Fruit fly (Drosophila melanogaster) whole organism, embryonic: ENCODE results near the gene ana1.
A peak's percentile ranks its signal among the peaks of the same experiment; 100 is the strongest.

Experiments used
- Bgb ChIP-seq: fragments of 200-800 bp; sonication (Bioruptor generic); IDR thresholded peaks from 2 replicates; pipeline ENCODE4 v1.3.6; 2022; ENCODE audit warnings: missing biosample characterization, missing genetic modification characterization; ENCODE audit not compliant: partially characterized antibody
- CG10565 ChIP-seq: fragments of 200-800 bp; sonication (Bioruptor generic); optimal IDR thresholded peaks from 3 replicates; lab custom pipeline; 2016; ENCODE audit warnings: missing biosample characterization, mild to moderate bottlenecking, missing genetic modification characterization
- CG13296 ChIP-seq: fragments of 200-800 bp; sonication (Bioruptor generic); optimal IDR thresholded peaks from 3 replicates; lab custom pipeline; 2018; ENCODE audit warnings: missing biosample characterization, mild to moderate bottlenecking, missing genetic modification characterization
- CG14710 ChIP-seq: fragments of 200-800 bp; sonication (Bioruptor generic); optimal IDR thresholded peaks from 3 replicates; lab custom pipeline; 2019; ENCODE audit warnings: missing biosample characterization, mild to moderate bottlenecking, missing genetic modification characterization, moderate library complexity
- CG17186 ChIP-seq: fragments of 200-800 bp; sonication (Bioruptor generic); optimal IDR thresholded peaks from 3 replicates; lab custom pipeline; 2017; ENCODE audit warnings: missing biosample characterization, missing genetic modification reagents, missing genetic modification characterization
- CG18011 ChIP-seq: fragments of 200-800 bp; sonication (Bioruptor generic); optimal IDR thresholded peaks from 2 replicates; lab custom pipeline; 2017; ENCODE audit warnings: missing biosample characterization, missing genetic modification characterization, mild to moderate bottlenecking, moderate library complexity, missing genotype
- CG1832 ChIP-seq: fragments of 200-800 bp; sonication (Bioruptor generic); optimal IDR thresholded peaks from 2 replicates; lab custom pipeline; 2017; ENCODE audit warnings: missing biosample characterization, mild to moderate bottlenecking, missing genetic modification characterization, inconsistent platforms
- CG18599 ChIP-seq: fragments of 200-800 bp; sonication (Bioruptor generic); optimal IDR thresholded peaks from 3 replicates; lab custom pipeline; 2017; ENCODE audit warnings: missing biosample characterization, missing genetic modification characterization, mild to moderate bottlenecking, moderate library complexity, missing genetic modification reagents
- CG2712 ChIP-seq: fragments of 200-800 bp; optimal IDR thresholded peaks from 3 replicates; lab custom pipeline; 2019; ENCODE audit warnings: missing biosample characterization, mild to moderate bottlenecking, missing genetic modification characterization, moderate library complexity
- CG3281 ChIP-seq: fragments of 200-800 bp; sonication (Bioruptor generic); optimal IDR thresholded peaks from 3 replicates; lab custom pipeline; 2017; ENCODE audit warnings: missing biosample characterization, mild to moderate bottlenecking, missing genetic modification characterization
- CG34224 ChIP-seq: fragments of 200-800 bp; sonication (Bioruptor generic); IDR thresholded peaks from 3 replicates; pipeline ENCODE4 v1.3.6; 2022; ENCODE audit warnings: missing biosample characterization, missing genetic modification characterization; ENCODE audit not compliant: partially characterized antibody
- CG6689 ChIP-seq: fragments of 200-800 bp; sonication (Bioruptor generic); IDR thresholded peaks from 2 replicates; pipeline ENCODE4 v1.3.6; 2022; ENCODE audit warnings: missing biosample characterization, missing genetic modification characterization
- CG6791 ChIP-seq: fragments of 200-800 bp; sonication (Bioruptor generic); IDR thresholded peaks from 3 replicates; pipeline ENCODE4 v1.3.6; 2022; ENCODE audit warnings: missing biosample characterization, missing genetic modification characterization; ENCODE audit not compliant: partially characterized antibody
- CG7372 ChIP-seq: fragments of 200-800 bp; sonication (Bioruptor generic); IDR thresholded peaks from 2 replicates; pipeline ENCODE4 v1.3.6; 2022; ENCODE audit warnings: missing biosample characterization, missing genetic modification characterization
- CG7987 ChIP-seq: fragments of 200-800 bp; sonication (Bioruptor generic); optimal IDR thresholded peaks from 2 replicates; lab custom pipeline; 2018; ENCODE audit warnings: missing biosample characterization, mild to moderate bottlenecking, missing genetic modification characterization, moderate library complexity
- CG8359 ChIP-seq: fragments of 200-800 bp; sonication (Bioruptor generic); optimal IDR thresholded peaks from 2 replicates; lab custom pipeline; 2017; ENCODE audit warnings: missing biosample characterization, mild to moderate bottlenecking, missing genetic modification characterization, borderline replicate concordance
- CrebB ChIP-seq: fragments of 200-800 bp; sonication (Bioruptor generic); optimal IDR thresholded peaks from 3 replicates; lab custom pipeline; 2018; ENCODE audit warnings: missing biosample characterization, mild to moderate bottlenecking, missing genetic modification characterization
- D19A ChIP-seq: fragments of 200-800 bp; optimal IDR thresholded peaks from 3 replicates; lab custom pipeline; 2019; ENCODE audit warnings: missing biosample characterization, mild to moderate bottlenecking, missing genetic modification characterization, moderate library complexity
- Eip74EF ChIP-seq, 2 experiments: fragments of 200-800 bp in 1 of 2; fragments of >200 bp in 1 of 2; sonication (Bioruptor generic) in 1 of 2; optimal IDR thresholded peaks; 2 replicates each; lab custom pipeline; 2017 to 2019; ENCODE audit warnings: missing biosample characterization in 2 of 2, missing genetic modification characterization in 2 of 2, mild to moderate bottlenecking in 1 of 2, moderate library complexity in 1 of 2
- HLHmδ ChIP-seq: fragments of 200-800 bp; sonication (Bioruptor generic); optimal IDR thresholded peaks from 2 replicates; lab custom pipeline; 2018; ENCODE audit warnings: missing biosample characterization, mild to moderate bottlenecking, missing genetic modification characterization, moderate library complexity
- HmgD ChIP-seq: fragments of 200-800 bp; sonication (Bioruptor generic); optimal IDR thresholded peaks from 3 replicates; lab custom pipeline; 2016; ENCODE audit warnings: missing biosample characterization, missing genetic modification characterization
- Hr39 ChIP-seq: fragments of >200 bp; optimal IDR thresholded peaks from 2 replicates; lab custom pipeline; 2017
- Kr ChIP-seq: fragments of 200-800 bp; sonication (Bioruptor generic); optimal IDR thresholded peaks from 2 replicates; lab custom pipeline; 2017; ENCODE audit warnings: missing biosample characterization, mild to moderate bottlenecking, missing genetic modification characterization
- NC2β ChIP-seq: fragments of 200-800 bp; sonication (Bioruptor generic); optimal IDR thresholded peaks from 2 replicates; lab custom pipeline; 2016; ENCODE audit warnings: missing biosample characterization, missing genetic modification characterization
- Nf-YA ChIP-seq: fragments of 200-800 bp; sonication (Bioruptor generic); IDR thresholded peaks from 2 replicates; pipeline ENCODE4 v1.3.6; 2022; ENCODE audit warnings: missing biosample characterization, missing genetic modification characterization
- Nf-YC ChIP-seq: fragments of 200-800 bp; optimal IDR thresholded peaks from 3 replicates; lab custom pipeline; 2019; ENCODE audit warnings: missing biosample characterization, mild to moderate bottlenecking, missing genetic modification characterization, moderate library complexity
- Pdp1 ChIP-seq, 2 experiments: fragments of 200-800 bp; sonication (Bioruptor generic); optimal IDR thresholded peaks; 3 replicates each; lab custom pipeline; 2016; ENCODE audit warnings: missing biosample characterization in 2 of 2, missing genetic modification characterization in 2 of 2, mild to moderate bottlenecking in 1 of 2, moderate library complexity in 1 of 2
- Stat92E ChIP-seq, 3 experiments: fragments of >200 bp in 2 of 3; fragments of 200-800 bp in 1 of 3; sonication (Bioruptor generic) in 1 of 3; optimal IDR thresholded peaks; 2 replicates each; lab custom pipeline; 2017 to 2019; ENCODE audit warnings: missing biosample characterization in 3 of 3, missing genetic modification characterization in 3 of 3, mild to moderate bottlenecking in 1 of 3, moderate library complexity in 1 of 3
- ab ChIP-seq: fragments of 200-800 bp; sonication (Bioruptor generic); optimal IDR thresholded peaks from 2 replicates; lab custom pipeline; 2016; ENCODE audit warnings: missing biosample characterization, missing genetic modification characterization
- cad ChIP-seq: fragments of >200 bp; optimal IDR thresholded peaks from 2 replicates; lab custom pipeline; 2017; ENCODE audit warnings: missing biosample characterization, missing genetic modification characterization
- cg ChIP-seq: fragments of 200-800 bp; sonication (Bioruptor generic); optimal IDR thresholded peaks from 3 replicates; lab custom pipeline; 2019; ENCODE audit warnings: missing biosample characterization, mild to moderate bottlenecking, missing genetic modification characterization, moderate library complexity
- chinmo ChIP-seq: fragments of 200-800 bp; sonication (Bioruptor generic); IDR thresholded peaks from 4 replicates; pipeline ENCODE4 v1.3.6; 2022; ENCODE audit warnings: missing biosample characterization, missing genetic modification characterization; ENCODE audit not compliant: partially characterized antibody
- crc ChIP-seq: fragments of 200-800 bp; sonication (Bioruptor generic); optimal IDR thresholded peaks from 2 replicates; lab custom pipeline; 2016; ENCODE audit warnings: missing biosample characterization, missing genetic modification characterization
- dati ChIP-seq: fragments of 200-800 bp; sonication (Bioruptor generic); IDR thresholded peaks from 2 replicates; pipeline ENCODE4 v1.3.6; 2022; ENCODE audit warnings: missing biosample characterization, missing genetic modification characterization
- dimm ChIP-seq: fragments of 200-800 bp; sonication (Bioruptor generic); IDR thresholded peaks from 2 replicates; pipeline ENCODE4 v1.3.6; 2022; ENCODE audit warnings: missing biosample characterization, missing genetic modification characterization
- dpn ChIP-seq, 2 experiments: fragments of 200-800 bp; sonication (Bioruptor generic); optimal IDR thresholded peaks; 3 replicates each; lab custom pipeline; 2016; ENCODE audit warnings: missing biosample characterization in 2 of 2, missing genetic modification characterization in 2 of 2
- gce ChIP-seq: fragments of 200-800 bp; sonication (Bioruptor generic); IDR thresholded peaks from 3 replicates; pipeline ENCODE4 v1.3.6; 2022; ENCODE audit warnings: missing biosample characterization, missing genetic modification characterization
- gem ChIP-seq: fragments of 200-800 bp; sonication (Bioruptor generic); optimal IDR thresholded peaks from 2 replicates; lab custom pipeline; 2019; ENCODE audit warnings: missing biosample characterization, mild to moderate bottlenecking, missing genetic modification characterization, moderate library complexity
- ind ChIP-seq: fragments of 200-800 bp; sonication (Bioruptor generic); optimal IDR thresholded peaks from 3 replicates; lab custom pipeline; 2016; ENCODE audit warnings: missing biosample characterization, missing genetic modification characterization
- lmd ChIP-seq: fragments of 200-800 bp; sonication (Bioruptor generic); IDR thresholded peaks from 2 replicates; pipeline ENCODE4 v1.3.6; 2022; ENCODE audit warnings: missing biosample characterization, missing genetic modification characterization
- nerfin-2 ChIP-seq: fragments of 200-800 bp; sonication (Bioruptor generic); IDR thresholded peaks from 2 replicates; pipeline ENCODE4 v1.3.6; 2022; ENCODE audit warnings: missing biosample characterization, missing genetic modification characterization; ENCODE audit not compliant: partially characterized antibody
- ranshi ChIP-seq: fragments of 200-800 bp; sonication (Bioruptor generic); IDR thresholded peaks from 2 replicates; pipeline ENCODE4 v1.3.6; 2022; ENCODE audit warnings: missing biosample characterization, missing genetic modification characterization
- ro ChIP-seq: fragments of 200-800 bp; sonication (Bioruptor generic); IDR thresholded peaks from 2 replicates; pipeline ENCODE4 v1.3.6; 2022; ENCODE audit warnings: missing biosample characterization, missing genetic modification characterization
- seq ChIP-seq: fragments of 200-800 bp; sonication (Bioruptor generic); IDR thresholded peaks from 2 replicates; pipeline ENCODE4 v1.3.6; 2022; ENCODE audit warnings: missing biosample characterization, missing genetic modification characterization
- sim ChIP-seq: fragments of 200-800 bp; sonication (Bioruptor generic); IDR thresholded peaks from 2 replicates; pipeline ENCODE4 v1.3.6; 2022; ENCODE audit warnings: missing biosample characterization, missing genetic modification characterization
- sima ChIP-seq: fragments of 200-800 bp; sonication (Bioruptor generic); optimal IDR thresholded peaks from 2 replicates; lab custom pipeline; 2016; ENCODE audit warnings: missing biosample characterization, missing genetic modification characterization
- slou ChIP-seq: fragments of 200-800 bp; sonication (Bioruptor generic); optimal IDR thresholded peaks from 3 replicates; lab custom pipeline; 2016; ENCODE audit warnings: missing biosample characterization, missing genetic modification characterization
- twi ChIP-seq: fragments of 200-800 bp; optimal IDR thresholded peaks from 2 replicates; lab custom pipeline; 2019; ENCODE audit warnings: missing biosample characterization, mild to moderate bottlenecking, missing genetic modification characterization, moderate library complexity
- zfh1 ChIP-seq: fragments of 200-800 bp; sonication (Bioruptor generic); IDR thresholded peaks from 3 replicates; pipeline ENCODE4 v1.3.6; 2022; ENCODE audit warnings: missing biosample characterization, missing genetic modification characterization

The ana1 gene

DNA sequence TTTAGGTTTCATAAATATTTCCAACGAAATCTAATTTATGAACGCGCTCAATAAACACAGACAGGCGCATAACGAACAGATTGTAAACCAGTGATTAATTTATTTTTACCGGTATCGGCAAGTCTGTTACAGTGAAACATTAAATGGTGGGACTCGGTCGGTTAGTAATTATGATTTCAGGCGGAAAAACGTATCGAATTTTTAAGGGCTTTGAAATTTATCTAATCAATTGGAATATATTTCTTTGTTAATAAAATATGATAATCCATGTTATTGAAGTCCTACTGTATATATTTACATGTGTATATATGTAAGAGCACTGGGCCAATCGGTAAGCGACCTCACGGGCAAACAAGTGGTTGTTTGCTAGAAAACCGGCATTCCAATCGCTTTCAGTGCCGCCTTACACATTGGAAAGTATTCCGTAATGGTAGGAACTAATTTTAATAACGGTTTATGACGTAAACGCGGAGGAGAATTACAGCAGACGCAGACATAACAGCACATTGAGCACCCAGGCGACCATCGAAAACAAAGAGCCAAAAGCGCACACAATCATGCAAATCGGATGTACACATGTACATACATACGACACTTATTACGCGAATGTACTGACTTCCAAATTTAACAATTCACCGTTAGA, 12.8 kb downstream of the ana1 start (continued):
- TF ChIP-seq CG18011 (peak; percentile 83), CG18599 (peak; percentile 91), dpn (GFP tag; optimal IDR thresholded peaks at IDR 0.05; lab: Kevin White, UChicago) (peak; percentile 93 to 96), gem (tag; lab: Kevin White, UChicago) (peak; percentile 95), cad (no peak), ro (peak; percentile 71), CG17186 (no peak), HLHmδ (GFP tag; lab: Kevin White, UChicago) (no peak), Kr (no peak), CG2712 (peak; percentile 90), gce (peak; percentile 92), Nf-YA (peak; percentile 85), CG14710 (tag; lab: Kevin White, UChicago) (peak; percentile 19), ind (GFP tag; lab: Kevin White, UChicago) (peak; percentile 86), twi (tag; lab: Kevin White, UChicago) (peak; percentile 82), lmd (GFP tag; lab: Robert Waterston, UW) (peak; percentile 95), chinmo (0 out of 4 replicates have a peak, but pooled peaks have one; percentile 45), CG7372 (GFP tag; lab: Robert Waterston, UW) (peak; percentile 96), crc (GFP tag; lab: Kevin White, UChicago) (peak; percentile 81), CG1832 (GFP tag; lab: Kevin White, UChicago) (no peak), sim (GFP tag; lab: Robert Waterston, UW) (peak; percentile 53; the same call in 1 of the 2 replicates), CrebB (tag; lab: Kevin White, UChicago) (peak; percentile 94), D19A (tag; lab: Kevin White, UChicago) (no peak), CG34224 (GFP tag; lab: Robert Waterston, UW) (no peak), nerfin-2 (GFP tag; lab: Robert Waterston, UW) (no peak), Eip74EF (GFP tag; optimal IDR thresholded peaks at IDR 0.05; lab: Kevin White, UChicago) (peak in 1 of 2 experiments; percentile 93), cg (no peak), dati (peak; percentile 69; the same call in 1 of the 2 replicates), Pdp1 (GFP tag; optimal IDR thresholded peaks at IDR 0.05; lab: Kevin White, UChicago) (peak; percentile 88 to 89), HmgD (GFP tag; lab: Kevin White, UChicago) (no peak), ranshi (peak; percentile 94), dimm (GFP tag; lab: Robert Waterston, UW) (peak; percentile 85), zfh1 (GFP tag; lab: Robert Waterston, UW) (peak; percentile 93), Hr39 (no peak), CG7987 (peak; percentile 63), CG6689 (GFP tag; lab: Robert Waterston, UW) (peak; percentile 93), NC2β (GFP tag; lab: Kevin White, UChicago) (peak; percentile 83), CG8359 (peak; percentile 44), CG3281 (peak; percentile 87), Nf-YC (tag; lab: Kevin White, UChicago) (peak; percentile 85), Bgb (no peak), sima (peak; percentile 52), CG6791 (GFP tag; lab: Robert Waterston, UW) (no peak), CG10565 (GFP tag; lab: Kevin White, UChicago) (peak; percentile 24), slou (GFP tag; lab: Kevin White, UChicago) (peak; percentile 51), CG13296 (GFP tag; lab: Kevin White, UChicago) (peak; percentile 92), seq (peak; percentile 96), Stat92E (GFP tag; optimal IDR thresholded peaks at IDR 0.05; lab: Kevin White, UChicago) (no peak), ab (GFP tag; lab: Kevin White, UChicago) (peak; percentile 74)
